Fruit fly (Drosophila melanogaster) whole organism, embryonic: ENCODE data around the gene RapGAP1.

Experiments used
- B-H1 ChIP-seq: fragments of 200-800 bp; sonication (Bioruptor generic); IDR thresholded peaks from 3 replicates; pipeline ENCODE4 v1.3.6; 2022; ENCODE audit warnings: missing biosample characterization, missing genetic modification characterization
- CG10147 ChIP-seq: fragments of 200-800 bp; sonication (Bioruptor generic); optimal IDR thresholded peaks from 2 replicates; lab custom pipeline; 2019; ENCODE audit warnings: missing biosample characterization, mild to moderate bottlenecking, missing genetic modification characterization, moderate library complexity
- CG10979 ChIP-seq: fragments of 200-800 bp; sonication (Bioruptor generic); optimal IDR thresholded peaks from 2 replicates; lab custom pipeline; 2018; ENCODE audit warnings: missing biosample characterization, mild to moderate bottlenecking, missing genetic modification characterization, moderate library complexity
- CG12219 ChIP-seq: fragments of 200-800 bp; sonication (Bioruptor generic); optimal IDR thresholded peaks from 3 replicates; lab custom pipeline; 2018; ENCODE audit warnings: missing biosample characterization, mild to moderate bottlenecking, missing genetic modification characterization
- CG12942 ChIP-seq: fragments of 200-800 bp; sonication (Bioruptor generic); optimal IDR thresholded peaks from 3 replicates; lab custom pipeline; 2016; ENCODE audit warnings: missing biosample characterization, missing genetic modification characterization
- CG2129 ChIP-seq: fragments of 200-800 bp; sonication (Bioruptor generic); IDR thresholded peaks from 2 replicates; pipeline ENCODE4 v1.3.6; 2022; ENCODE audit warnings: missing biosample characterization, missing genetic modification characterization; ENCODE audit not compliant: partially characterized antibody
- CG30020 ChIP-seq: fragments of 200-800 bp; optimal IDR thresholded peaks from 2 replicates; lab custom pipeline; 2019; ENCODE audit warnings: missing biosample characterization, mild to moderate bottlenecking, missing genetic modification characterization, moderate library complexity
- CG32532 ChIP-seq: fragments of 200-800 bp; sonication (Bioruptor generic); IDR thresholded peaks from 2 replicates; pipeline ENCODE4 v1.3.6; 2022; ENCODE audit warnings: missing biosample characterization, missing genetic modification characterization
- CG3726 ChIP-seq: fragments of 200-800 bp; sonication (Bioruptor generic); IDR thresholded peaks from 3 replicates; pipeline ENCODE4, ENCODE4 v1.3.6; 2022; ENCODE audit warnings: missing biosample characterization, missing genetic modification characterization
- CG3838 ChIP-seq: fragments of 200-800 bp; sonication (Bioruptor generic); optimal IDR thresholded peaks from 3 replicates; lab custom pipeline; 2016; ENCODE audit warnings: missing biosample characterization, missing genetic modification characterization
- CG5180 ChIP-seq: fragments of 200-800 bp; sonication (Bioruptor generic); optimal IDR thresholded peaks from 3 replicates; lab custom pipeline; 2017; ENCODE audit warnings: missing biosample characterization, missing genetic modification characterization, mild to moderate bottlenecking, moderate library complexity, missing genetic modification reagents
- CG6683 ChIP-seq: fragments of 200-800 bp; sonication (Bioruptor generic); optimal IDR thresholded peaks from 2 replicates; lab custom pipeline; 2017; ENCODE audit warnings: missing biosample characterization, mild to moderate bottlenecking, missing genetic modification characterization, missing genetic modification reagents
- CG8388 ChIP-seq: fragments of 200-800 bp; sonication (Bioruptor generic); optimal IDR thresholded peaks from 2 replicates; lab custom pipeline; 2019; ENCODE audit warnings: missing biosample characterization, mild to moderate bottlenecking, missing genetic modification characterization, moderate library complexity
- CG8478 ChIP-seq: fragments of >200 bp; optimal IDR thresholded peaks from 2 replicates; lab custom pipeline; 2018
- CG9437 ChIP-seq: fragments of 200-800 bp; sonication (Bioruptor generic); optimal IDR thresholded peaks from 2 replicates; lab custom pipeline; 2018; ENCODE audit warnings: missing biosample characterization, mild to moderate bottlenecking, missing genetic modification characterization
- D ChIP-seq, 2 experiments: fragments of 200-800 bp in 1 of 2; fragments of >200 bp in 1 of 2; sonication (Bioruptor generic) in 1 of 2; optimal IDR thresholded peaks; 2 replicates in 1 of 2; 3 replicates in 1 of 2; lab custom pipeline; 2017; ENCODE audit warnings: mild to moderate bottlenecking in 1 of 2, missing biosample characterization in 1 of 2, missing genetic modification characterization in 1 of 2, missing genetic modification reagents in 1 of 2
- Dll ChIP-seq: fragments of 200-800 bp; sonication (Bioruptor generic); IDR thresholded peaks from 4 replicates; pipeline ENCODE4 v1.3.6; 2022; ENCODE audit warnings: missing biosample characterization, missing genetic modification characterization; ENCODE audit not compliant: partially characterized antibody
- Drgx ChIP-seq: fragments of 200-800 bp; sonication (Bioruptor generic); IDR thresholded peaks from 2 replicates; pipeline ENCODE4 v1.3.6; 2022; ENCODE audit warnings: missing biosample characterization, missing genetic modification characterization
- Ets65A ChIP-seq: fragments of 200-800 bp; sonication (Bioruptor generic); peaks from one replicate; lab custom pipeline; 2016; ENCODE audit warnings: missing biosample characterization, missing genetic modification characterization
- Fer2 ChIP-seq: fragments of 200-800 bp; sonication (Bioruptor generic); optimal IDR thresholded peaks from 2 replicates; lab custom pipeline; 2018; ENCODE audit warnings: missing biosample characterization, mild to moderate bottlenecking, missing genetic modification characterization, moderate library complexity
- Jarid2 ChIP-seq: fragments of 200-800 bp; sonication (Bioruptor generic); optimal IDR thresholded peaks from 3 replicates; lab custom pipeline; 2017; ENCODE audit warnings: mild to moderate bottlenecking, missing biosample characterization, missing genetic modification reagents, missing genetic modification characterization
- Myb ChIP-seq: fragments of 200-800 bp; sonication (Bioruptor generic); optimal IDR thresholded peaks from 2 replicates; lab custom pipeline; 2016; ENCODE audit warnings: missing biosample characterization, missing genetic modification characterization
- NC2α ChIP-seq: fragments of 200-800 bp; sonication (Bioruptor generic); optimal IDR thresholded peaks from 2 replicates; lab custom pipeline; 2016; ENCODE audit warnings: missing biosample characterization, missing genetic modification characterization
- az2 ChIP-seq: fragments of 200-800 bp; sonication (Bioruptor generic); optimal IDR thresholded peaks from 3 replicates; lab custom pipeline; 2016; ENCODE audit warnings: missing biosample characterization, missing genetic modification characterization
- dm ChIP-seq: fragments of 200-800 bp; sonication (Bioruptor generic); optimal IDR thresholded peaks from 3 replicates; lab custom pipeline; 2016; ENCODE audit warnings: missing biosample characterization, missing genetic modification characterization
- dpn ChIP-seq, 2 experiments: fragments of 200-800 bp; sonication (Bioruptor generic); optimal IDR thresholded peaks; 3 replicates each; lab custom pipeline; 2016; ENCODE audit warnings: missing biosample characterization in 2 of 2, missing genetic modification characterization in 2 of 2
- gce ChIP-seq: fragments of 200-800 bp; sonication (Bioruptor generic); IDR thresholded peaks from 3 replicates; pipeline ENCODE4 v1.3.6; 2022; ENCODE audit warnings: missing biosample characterization, missing genetic modification characterization
- hkb ChIP-seq, 2 experiments: fragments of 200-800 bp in 1 of 2; fragments of >200 bp in 1 of 2; sonication (Bioruptor generic) in 1 of 2; IDR thresholded peaks in 1 of 2; optimal IDR thresholded peaks in 1 of 2; 2 replicates each; pipeline versions ENCODE4 v1.3.6 to Lab custom; 2017 to 2022; ENCODE audit warnings: missing biosample characterization in 1 of 2, missing genetic modification characterization in 1 of 2
- kni ChIP-seq: fragments of 200-800 bp; sonication (Bioruptor generic); optimal IDR thresholded peaks from 3 replicates; lab custom pipeline; 2017; ENCODE audit warnings: mild to moderate bottlenecking, missing biosample characterization, missing genetic modification reagents, missing genetic modification characterization
- nom ChIP-seq: fragments of 200-800 bp; sonication (Bioruptor generic); optimal IDR thresholded peaks from 2 replicates; lab custom pipeline; 2017; ENCODE audit warnings: missing biosample characterization, missing genetic modification characterization, mild to moderate bottlenecking, moderate library complexity, missing genetic modification reagents
- repo ChIP-seq: fragments of 200-800 bp; sonication (Bioruptor generic); optimal IDR thresholded peaks from 2 replicates; lab custom pipeline; 2016; ENCODE audit warnings: missing biosample characterization, missing genetic modification characterization
- row ChIP-seq: fragments of 200-800 bp; sonication (Bioruptor generic); IDR thresholded peaks from 3 replicates; pipeline ENCODE4 v1.3.6; 2022; ENCODE audit warnings: missing biosample characterization, missing genetic modification characterization
- seq ChIP-seq: fragments of 200-800 bp; sonication (Bioruptor generic); IDR thresholded peaks from 2 replicates; pipeline ENCODE4 v1.3.6; 2022; ENCODE audit warnings: missing biosample characterization, missing genetic modification characterization
- tgo ChIP-seq: fragments of 200-800 bp; sonication (Bioruptor generic); IDR thresholded peaks from 3 replicates; pipeline ENCODE4 v1.3.6; 2022; ENCODE audit warnings: missing biosample characterization, missing genetic modification characterization
- tin ChIP-seq: fragments of 200-800 bp; sonication (Bioruptor generic); optimal IDR thresholded peaks from 3 replicates; lab custom pipeline; 2016; ENCODE audit warnings: missing biosample characterization, missing genetic modification characterization
- tll ChIP-seq, 2 experiments: fragments of 200-800 bp in 1 of 2; fragments of >200 bp in 1 of 2; sonication (Bioruptor generic) in 1 of 2; optimal IDR thresholded peaks; 2 replicates each; lab custom pipeline; 2017 to 2019; ENCODE audit warnings: missing biosample characterization in 2 of 2, missing genetic modification characterization in 2 of 2, mild to moderate bottlenecking in 1 of 2, moderate library complexity in 1 of 2
- vfl ChIP-seq: fragments of 200-800 bp; sonication (Bioruptor generic); optimal IDR thresholded peaks from 2 replicates; lab custom pipeline; 2016; ENCODE audit warnings: missing biosample characterization, missing genetic modification characterization
- z ChIP-seq: fragments of 200-800 bp; sonication (Bioruptor generic); IDR thresholded peaks from 3 replicates; pipeline ENCODE4 v1.3.6; 2022; ENCODE audit warnings: missing biosample characterization, missing genetic modification characterization

The RapGAP1 gene

DNA sequence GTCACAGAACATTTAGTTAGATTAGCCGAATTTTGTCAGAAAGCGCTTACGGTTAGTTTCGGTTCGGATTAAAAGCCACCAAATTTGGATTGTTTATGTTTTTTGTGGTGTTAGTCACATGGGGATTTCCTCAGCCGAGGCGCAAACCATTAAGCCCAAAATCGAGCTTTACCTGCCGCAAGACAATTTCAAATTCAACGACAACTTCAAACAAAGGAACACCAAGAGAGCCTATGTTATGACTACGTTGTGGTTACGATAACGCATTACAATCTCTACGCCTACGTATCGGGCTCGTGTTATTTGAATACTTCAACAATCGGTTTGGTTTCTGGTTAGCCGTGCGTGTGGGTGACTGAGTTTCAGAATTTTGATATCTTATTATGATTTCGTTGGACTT is 105.5 kb downstream of the RapGAP1 start:
- TF ChIP-seq CG10147 (GFP tag; lab: Kevin White, UChicago) (no peak), CG8478 (lab: Kevin White, UChicago) (no peak), Ets65A (GFP tag; lab: Kevin White, UChicago) (peak; percentile 32), CG8388 (GFP tag; lab: Kevin White, UChicago) (no peak), dpn (GFP tag; optimal IDR thresholded peaks at IDR 0.05; lab: Kevin White, UChicago) (no peak), CG3726 (GFP tag; lab: Robert Waterston, UW) (no peak), Myb (GFP tag; lab: Kevin White, UChicago) (peak; percentile 57), CG9437 (GFP tag; lab: Kevin White, UChicago) (peak; percentile 94), B-H1 (GFP tag; lab: Robert Waterston, UW) (no peak), CG12219 (no peak), Fer2 (tag; lab: Kevin White, UChicago) (no peak), z (no peak), CG3838 (GFP tag; lab: Kevin White, UChicago) (no peak), repo (GFP tag; lab: Kevin White, UChicago) (no peak), vfl (GFP tag; lab: Kevin White, UChicago) (no peak), CG6683 (GFP tag; lab: Kevin White, UChicago) (no peak), row (GFP tag; lab: Robert Waterston, UW) (no peak), seq (GFP tag; lab: Robert Waterston, UW) (no peak), gce (GFP tag; lab: Robert Waterston, UW) (no peak), az2 (GFP tag; lab: Kevin White, UChicago) (no peak), CG32532 (no peak), tgo (GFP tag; lab: Robert Waterston, UW) (no peak), D (optimal IDR thresholded peaks at IDR 0.05; lab: Kevin White, UChicago) (no peak), D (GFP tag; optimal IDR thresholded peaks at IDR 0.05; lab: Kevin White, UChicago) (no peak)

DNA sequence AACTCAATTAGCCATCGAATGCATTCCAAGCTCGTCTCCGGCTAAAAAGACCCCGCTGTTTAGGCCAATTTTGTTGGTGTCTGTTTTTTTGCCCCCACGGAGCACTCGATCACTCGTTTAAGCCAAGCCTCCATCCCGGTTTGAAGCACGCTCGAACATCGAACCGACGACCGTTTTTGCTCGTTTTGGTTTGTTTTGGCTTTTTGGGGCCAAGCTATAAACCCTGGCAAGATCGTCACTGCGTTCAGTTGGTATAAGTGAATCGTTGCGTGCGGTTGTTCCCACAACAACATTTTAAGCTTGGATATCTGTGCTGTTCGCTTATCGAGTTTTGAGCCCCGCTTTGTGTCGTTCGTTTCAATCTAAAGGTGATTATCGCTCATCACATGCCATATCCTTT is 112.5 kb downstream of the RapGAP1 start, which contains the start of gene CG6055:
TSS of gene CG6055 (plus strand) at position 240 of the 400 bp plus-strand sequence.
- TF ChIP-seq CG12942 (GFP tag; lab: Kevin White, UChicago) (no peak), nom (peak; percentile 76), NC2α (GFP tag; lab: Kevin White, UChicago) (no peak), CG5180 (GFP tag; lab: Kevin White, UChicago) (peak; percentile 98), tll (GFP tag; optimal IDR thresholded peaks at IDR 0.05; lab: Kevin White, UChicago) (no peak), CG2129 (GFP tag; lab: Robert Waterston, UW) (no peak), Dll (peak; percentile 33; the same call in 1 of the 4 replicates), Jarid2 (GFP tag; lab: Kevin White, UChicago) (peak; percentile 57), kni (GFP tag; lab: Kevin White, UChicago) (peak; percentile 45), dm (GFP tag; lab: Kevin White, UChicago) (no peak), CG10979 (tag; lab: Kevin White, UChicago) (no peak), CG30020 (no peak), z (0 out of 3 replicates have a peak, but pooled peaks have one; percentile 54), Drgx (peak; percentile 25; the same call in 1 of the 2 replicates), hkb (optimal IDR thresholded peaks at IDR 0.05; lab: Kevin White, UChicago) (no peak), hkb (GFP tag; IDR thresholded peaks at IDR 0.05; lab: Robert Waterston, UW) (no peak), tin (GFP tag; lab: Kevin White, UChicago) (no peak), dpn (GFP tag; optimal IDR thresholded peaks at IDR 0.05; lab: Kevin White, UChicago) (no peak)
